Fruit fly (Drosophila melanogaster): ENCODE measurements around the gene Cph.

DNA sequence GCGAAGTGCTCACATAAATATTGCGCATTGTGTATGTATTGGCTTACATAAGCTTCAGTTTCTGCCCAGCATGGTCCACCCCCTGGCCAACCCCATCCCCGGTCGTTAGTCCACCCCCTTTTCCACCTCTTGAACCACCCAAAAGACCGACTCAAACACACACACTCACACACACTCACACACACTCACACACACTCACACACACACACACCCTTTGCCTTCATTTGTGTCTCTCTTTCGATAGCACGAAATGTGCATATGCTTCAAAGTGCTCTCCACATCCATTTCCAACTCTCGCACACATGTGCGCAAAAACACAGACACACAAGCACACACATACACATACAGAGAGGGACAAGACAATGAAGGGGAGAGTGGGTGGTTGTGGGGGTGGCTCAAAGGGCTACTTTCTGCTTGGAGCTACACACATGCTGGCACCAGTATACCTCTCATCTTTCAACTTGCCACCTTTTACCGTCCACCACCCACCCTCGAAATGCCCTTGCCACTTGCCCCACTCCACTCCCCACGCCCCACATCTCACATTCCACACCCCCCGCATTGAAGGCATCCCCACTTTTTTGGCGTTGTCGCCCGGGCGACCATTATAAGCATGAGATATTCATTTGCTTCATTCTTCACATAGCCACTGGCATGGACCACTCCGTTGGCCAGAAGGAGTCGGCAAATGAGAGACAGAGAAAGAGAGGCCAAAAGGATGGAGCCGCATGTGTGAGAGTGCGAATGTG, 13.9 kb downstream of the Cph start:
- TF ChIP-seq cyc (GFP tag; optimal IDR thresholded peaks at IDR 0.05) = no peak
- no peak for TF ChIP-seq CG8319 (GFP tag; optimal IDR thresholded peaks at IDR 0.05)
- TF ChIP-seq CG8632 (GFP tag; optimal IDR thresholded peaks at IDR 0.05) = no peak
